Fruit fly (Drosophila melanogaster) whole organism, adult: Measurements from ENCODE around the gene EloB.

Experiments used
- CG14711 ChIP-seq: fragments of 200-800 bp; sonication (Bioruptor generic); optimal IDR thresholded peaks from 2 replicates; lab custom pipeline; 2018; ENCODE audit warnings: missing biosample characterization, mild to moderate bottlenecking, missing genetic modification characterization, moderate library complexity
- cnc ChIP-seq, 2 experiments: fragments of >200 bp; optimal IDR thresholded peaks; 2 replicates each; lab custom pipeline; 2017

DNA sequence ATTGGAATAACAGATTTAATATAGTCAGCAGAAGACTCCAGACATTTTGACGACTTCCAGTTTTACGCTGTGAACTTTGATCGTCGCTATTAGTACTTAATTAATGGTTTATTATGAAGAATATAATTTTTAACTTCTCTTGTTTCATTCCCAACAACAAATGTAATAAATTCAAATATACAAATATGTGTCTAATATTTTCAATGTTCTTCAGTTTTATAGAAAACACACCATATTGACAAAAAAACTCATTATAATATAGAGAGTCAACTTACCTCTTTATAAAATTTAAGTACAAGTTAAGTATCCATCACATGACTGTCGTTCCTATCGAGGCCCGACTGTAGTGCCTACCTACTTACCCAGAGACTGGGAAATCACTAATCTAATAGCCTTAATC, 6.3 kb downstream of the EloB start:
- TF ChIP-seq CG14711 (tag; lab: Kevin White, UChicago) (no peak), cnc (optimal IDR thresholded peaks at IDR 0.05; lab: Kevin White, UChicago) (no peak)
